Fruit fly (Drosophila melanogaster): ENCODE data around the gene CG2924.

The CG2924 gene

DNA sequence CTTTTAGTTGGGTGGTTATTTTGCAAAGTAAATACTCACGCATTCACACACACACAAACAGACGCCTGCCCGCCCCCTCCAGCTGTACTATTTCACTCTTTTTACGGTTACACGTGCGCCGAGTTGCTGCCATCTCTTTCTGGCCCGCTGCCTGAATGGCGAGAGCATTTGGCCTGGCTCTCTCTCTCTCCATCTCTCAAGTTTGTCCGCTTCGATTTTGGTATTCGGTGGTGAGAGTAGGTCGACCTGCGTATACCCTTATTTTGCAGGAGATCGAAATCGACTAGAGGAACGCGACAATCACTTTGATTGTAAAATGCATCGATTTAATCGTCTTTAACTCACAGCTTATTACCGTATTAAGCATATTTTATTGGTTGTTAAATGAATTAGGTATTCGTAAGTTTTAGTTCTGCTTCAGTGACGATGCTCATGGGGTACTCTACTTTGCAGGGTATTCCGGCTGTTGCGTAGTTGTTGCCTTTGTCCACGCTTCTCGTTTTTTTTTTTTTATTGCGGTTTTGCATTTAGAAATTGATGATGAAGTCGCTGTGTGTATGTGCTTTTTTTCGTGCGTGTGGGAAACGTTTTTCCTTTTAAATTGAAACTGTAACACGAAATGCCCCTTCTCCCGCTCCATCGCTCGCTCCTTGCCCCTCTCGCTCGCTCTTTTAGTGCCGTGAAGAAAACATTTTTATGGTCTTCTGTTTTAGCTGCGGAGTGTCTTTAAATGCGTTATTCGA lies 33.4 kb upstream of the CG2924 start (continued):
- TF ChIP-seq odd (GFP tag; optimal IDR thresholded peaks at IDR 0.05) (peak; percentile 88), CG33213 (GFP tag; optimal IDR thresholded peaks at IDR 0.05) (peak; percentile 82), onecut (GFP tag; IDR thresholded peaks at IDR 0.05) (peak; percentile 75), sna (GFP tag; IDR thresholded peaks at IDR 0.05; ENCODE audit: partially characterized antibody) (no peak), CG1792 (GFP tag; optimal IDR thresholded peaks at IDR 0.05) (peak; percentile 90), Side (GFP tag; optimal IDR thresholded peaks at IDR 0.05) (peak; percentile 89), lmd (GFP tag; IDR thresholded peaks at IDR 0.05) (peak; percentile 90), wek (GFP tag; optimal IDR thresholded peaks at IDR 0.05) (peak; percentile 70), CG17612 (GFP tag; IDR thresholded peaks at IDR 0.05) (peak; percentile 47; the same call in 1 of the 2 replicates), Oaz (GFP tag; IDR thresholded peaks at IDR 0.05) (peak; percentile 74), CG17568 (GFP tag; optimal IDR thresholded peaks at IDR 0.05) (peak; percentile 79), toy (GFP tag; IDR thresholded peaks at IDR 0.05) (peak; percentile 54), H15 (GFP tag; IDR thresholded peaks at IDR 0.05) (peak; percentile 46; the same call in 1 of the 3 replicates), CG16815 (GFP tag; optimal IDR thresholded peaks at IDR 0.05) (peak; percentile 88), CG7928 (GFP tag; optimal IDR thresholded peaks at IDR 0.05) (peak; percentile 56), ems (GFP tag; optimal IDR thresholded peaks at IDR 0.05) (peak; percentile 91), CG10654 (GFP tag; optimal IDR thresholded peaks at IDR 0.05) (peak; percentile 83), Asciz (GFP tag; optimal IDR thresholded peaks at IDR 0.05) (peak; percentile 75), Sin3A (optimal IDR thresholded peaks at IDR 0.05) (no peak), pros (GFP tag; optimal IDR thresholded peaks at IDR 0.05) (peak; percentile 89), CG3281 (GFP tag; optimal IDR thresholded peaks at IDR 0.05) (peak; percentile 89), CG6854 (GFP tag; optimal IDR thresholded peaks at IDR 0.05) (peak; percentile 87), CG31365 (tag; optimal IDR thresholded peaks at IDR 0.05) (peak; percentile 78), CG18011 (GFP tag; optimal IDR thresholded peaks at IDR 0.05) (peak; percentile 76), dmrt99B (tag; optimal IDR thresholded peaks at IDR 0.05) (peak; percentile 87), CG8765 (GFP tag; IDR thresholded peaks at IDR 0.05) (peak; percentile 61), CG10267 (tag; optimal IDR thresholded peaks at IDR 0.05) (peak; percentile 79), CG32767 (GFP tag; IDR thresholded peaks at IDR 0.05) (peak; percentile 86; the same call in 1 of the 2 replicates), Dp (GFP tag; optimal IDR thresholded peaks at IDR 0.05) (no peak), CG9817 (tag; optimal IDR thresholded peaks at IDR 0.05) (peak; percentile 81), CG12769 (tag; optimal IDR thresholded peaks at IDR 0.05) (peak; percentile 94), psq (GFP tag; optimal IDR thresholded peaks at IDR 0.05) (peak; percentile 80), danr (GFP tag; IDR thresholded peaks at IDR 0.05) (peak; percentile 66), cas (GFP tag; IDR thresholded peaks at IDR 0.05) (no peak), al (GFP tag; IDR thresholded peaks at IDR 0.05) (peak; percentile 75), Sry-δ (GFP tag; optimal IDR thresholded peaks at IDR 0.05) (peak; percentile 51), fd3F (GFP tag; optimal IDR thresholded peaks at IDR 0.05) (peak; percentile 75), kah (GFP tag; optimal IDR thresholded peaks at IDR 0.05) (peak; percentile 57), sob (GFP tag; IDR thresholded peaks at IDR 0.05) (peak; percentile 84), tgo (GFP tag; IDR thresholded peaks at IDR 0.05) (peak; percentile 78), HLHmδ (GFP tag; optimal IDR thresholded peaks at IDR 0.05) (no peak), Opbp (GFP tag; IDR thresholded peaks at IDR 0.05; ENCODE audit: partially characterized antibody) (no peak), CG17186 (GFP tag; optimal IDR thresholded peaks at IDR 0.05) (peak; percentile 57), CkIIα-i1 (GFP tag; IDR thresholded peaks at IDR 0.05) (no peak), sd (tag; optimal IDR thresholded peaks at IDR 0.05) (peak; percentile 39), bowl (GFP tag; IDR thresholded peaks at IDR 0.05) (0 out of 2 replicates have a peak, but pooled peaks have one; percentile 50), ranshi (GFP tag; IDR thresholded peaks at IDR 0.05) (peak; percentile 83), CG8388 (GFP tag; optimal IDR thresholded peaks at IDR 0.05) (peak; percentile 88), bsh (GFP tag; optimal IDR thresholded peaks at IDR 0.05) (peak; percentile 77 to 88)

Measured in whole organism, embryonic.